Fruit fly (Drosophila melanogaster) whole organism, adult: ENCODE measurements around the gene CG10492.
A peak's percentile ranks its signal among the peaks of the same experiment; 100 is the strongest.

Source experiments
- CG14711 ChIP-seq: fragments of 200-800 bp; sonication (Bioruptor generic); optimal IDR thresholded peaks from 2 replicates; lab custom pipeline; 2018; ENCODE audit warnings: missing biosample characterization, mild to moderate bottlenecking, missing genetic modification characterization, moderate library complexity
- CG1620 ChIP-seq: fragments of 200-800 bp; sonication (Bioruptor generic); optimal IDR thresholded peaks from 2 replicates; lab custom pipeline; 2016; ENCODE audit warnings: missing biosample characterization, missing genetic modification characterization
- CG5204 ChIP-seq: fragments of 200-800 bp; sonication (Bioruptor generic); optimal IDR thresholded peaks from 2 replicates; lab custom pipeline; 2016; ENCODE audit warnings: missing biosample characterization, missing genetic modification characterization
- CG7045 ChIP-seq: fragments of 200-800 bp; sonication (Bioruptor generic); optimal IDR thresholded peaks from 2 replicates; lab custom pipeline; 2017; ENCODE audit warnings: missing biosample characterization, mild to moderate bottlenecking, missing genetic modification characterization
- Crg-1 ChIP-seq: fragments of 200-800 bp; sonication (Bioruptor generic); optimal IDR thresholded peaks from 2 replicates; lab custom pipeline; 2016; ENCODE audit warnings: missing biosample characterization, missing genetic modification characterization
- bab1 ChIP-seq: fragments of 200-800 bp; sonication (Bioruptor generic); optimal IDR thresholded peaks from 3 replicates; lab custom pipeline; 2019; ENCODE audit warnings: missing biosample characterization, mild to moderate bottlenecking, missing genetic modification characterization, moderate library complexity
- cic ChIP-seq: fragments of 200-800 bp; sonication (Bioruptor generic); optimal IDR thresholded peaks from 2 replicates; lab custom pipeline; 2017; ENCODE audit warnings: missing biosample characterization, mild to moderate bottlenecking, missing genetic modification characterization, moderate library complexity
- cnc ChIP-seq, 2 experiments: fragments of >200 bp; optimal IDR thresholded peaks; 2 replicates each; lab custom pipeline; 2017
- kay ChIP-seq: fragments of 200-800 bp; sonication (Bioruptor generic); peaks from one replicate; lab custom pipeline; 2016; ENCODE audit warnings: missing biosample characterization, missing genetic modification characterization, borderline replicate concordance
- ovo ChIP-seq: fragments of 200-800 bp; sonication (Bioruptor generic); optimal IDR thresholded peaks from 2 replicates; lab custom pipeline; 2016; ENCODE audit warnings: missing biosample characterization, missing genetic modification characterization
- pad ChIP-seq: fragments of 200-800 bp; sonication (Bioruptor generic); optimal IDR thresholded peaks from 3 replicates; lab custom pipeline; 2017; ENCODE audit warnings: missing biosample characterization, missing genetic modification characterization, mild to moderate bottlenecking, moderate library complexity, missing genetic modification reagents
- toe ChIP-seq: fragments of 200-800 bp; sonication (Bioruptor generic); optimal IDR thresholded peaks from 2 replicates; lab custom pipeline; 2016; ENCODE audit warnings: missing biosample characterization, missing genetic modification characterization

DNA sequence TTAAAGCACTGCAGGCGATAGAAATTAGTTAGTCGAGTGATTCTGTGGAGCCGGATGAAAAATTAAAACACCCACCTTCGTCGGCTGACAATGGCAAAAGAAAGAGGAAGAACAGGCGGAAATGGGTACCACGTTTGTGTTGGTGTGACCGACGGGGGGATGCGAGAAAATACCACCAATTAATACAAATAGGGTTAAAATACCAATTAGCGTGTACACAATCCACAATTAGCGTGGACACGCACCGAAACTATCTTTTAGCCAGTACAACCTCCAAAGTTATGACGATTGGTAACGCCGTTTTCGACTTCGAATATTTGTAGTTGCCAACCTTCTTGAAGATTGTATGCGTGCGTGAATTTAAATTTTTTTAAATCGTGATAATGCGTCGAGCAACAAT, 44.7 kb upstream of the CG10492 start, which contains the start of gene RpL30:
- TF ChIP-seq toe (GFP tag; lab: Kevin White, UChicago) (peak; percentile 59), Crg-1 (GFP tag; lab: Kevin White, UChicago) (peak; percentile 94), kay (GFP tag; lab: Kevin White, UChicago) (no peak), pad (GFP tag; lab: Kevin White, UChicago) (peak; percentile 79), cnc (optimal IDR thresholded peaks at IDR 0.05; lab: Kevin White, UChicago) (no peak), bab1 (GFP tag; lab: Kevin White, UChicago) (peak; percentile 94), CG7045 (GFP tag; lab: Kevin White, UChicago) (peak; percentile 78), CG1620 (GFP tag; lab: Kevin White, UChicago) (peak; percentile 85), cic (GFP tag; lab: Kevin White, UChicago) (peak; percentile 85), CG14711 (tag; lab: Kevin White, UChicago) (peak; percentile 80), CG5204 (GFP tag; lab: Kevin White, UChicago) (peak; percentile 57), ovo (GFP tag; lab: Kevin White, UChicago) (peak; percentile 85)
